Fruit fly (Drosophila melanogaster): ENCODE data around the gene emb.

The emb gene

DNA sequence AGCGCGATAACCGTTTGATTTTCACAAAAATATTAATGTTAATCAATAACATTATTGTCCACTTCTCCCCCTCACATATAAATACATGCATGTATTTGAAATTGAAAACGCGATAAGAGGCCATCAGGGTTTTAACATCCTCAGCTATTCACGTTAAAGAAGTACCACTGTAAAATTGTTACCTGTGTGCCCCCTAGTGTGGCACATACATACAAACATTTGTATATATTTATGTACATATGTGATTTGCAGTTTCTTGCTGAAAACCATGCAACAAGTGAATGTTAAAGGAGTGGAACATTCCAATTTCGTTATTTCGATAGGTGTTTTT is 40.5 kb upstream of the emb start:
- no peak for TF ChIP-seq sv (GFP tag; optimal IDR thresholded peaks at IDR 0.05)
- no peak for TF ChIP-seq Dfd (GFP tag; optimal IDR thresholded peaks at IDR 0.05)
- no peak for TF ChIP-seq Hr78 (GFP tag; optimal IDR thresholded peaks at IDR 0.05)
- no peak for TF ChIP-seq br (GFP tag; optimal IDR thresholded peaks at IDR 0.05)
- no peak for TF ChIP-seq CG32264 (GFP tag; optimal IDR thresholded peaks at IDR 0.05)
- no peak for TF ChIP-seq GATAd (GFP tag; optimal IDR thresholded peaks at IDR 0.05)

DNA sequence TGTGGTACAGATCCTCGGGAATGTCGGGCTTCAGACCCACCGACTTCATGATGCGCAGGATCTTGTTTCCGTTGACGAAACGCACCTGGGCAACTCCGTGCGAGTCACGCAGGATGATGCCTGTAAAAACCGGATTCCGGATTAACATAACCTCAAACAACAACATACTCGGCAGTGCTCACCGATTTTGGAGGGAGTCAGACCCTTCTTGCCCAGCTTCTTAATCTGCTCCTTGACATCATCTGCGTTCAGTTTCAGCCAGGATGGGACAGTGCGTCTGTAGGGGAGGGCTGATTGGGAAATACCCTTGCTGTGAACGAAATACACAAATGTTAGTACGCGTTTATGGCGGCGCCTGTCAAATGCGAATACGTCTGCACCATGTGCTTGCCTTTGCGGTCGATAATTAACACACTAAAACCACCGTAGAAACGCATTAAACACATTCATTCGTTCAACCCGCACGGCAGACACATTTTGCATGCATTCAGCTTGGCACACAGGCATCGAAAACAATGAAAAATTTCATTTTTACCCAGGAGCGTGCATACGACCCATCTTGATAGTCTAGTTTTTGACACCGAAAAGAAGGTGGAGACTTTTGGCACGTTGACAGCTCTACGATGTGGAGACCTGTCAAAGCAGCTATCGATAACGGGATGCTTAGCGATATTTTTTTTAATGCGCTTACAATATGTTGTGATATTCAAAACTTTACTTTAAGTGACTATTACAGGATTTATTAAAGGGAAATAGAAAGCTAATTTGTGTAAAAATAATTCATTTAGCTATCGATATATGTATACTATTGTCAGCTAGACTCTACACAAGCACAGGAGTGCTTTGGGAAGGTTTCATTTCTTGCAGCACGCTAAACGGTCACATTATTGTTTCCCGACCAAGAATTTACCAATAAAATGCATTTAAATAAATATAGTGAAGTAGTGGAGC is 39.1 kb upstream of the emb start, which contains the start of the genes RpS13 and CSN8:
Gene RpS13, minus strand, starts transcription at position 657 of the 951 bp plus-strand sequence.
Gene CSN8, plus strand, starts transcription at position 850 of the 951 bp plus-strand sequence.
- no peak for TF ChIP-seq lola (GFP tag; optimal IDR thresholded peaks at IDR 0.05)
- TF ChIP-seq tai (GFP tag; optimal IDR thresholded peaks at IDR 0.05), result peak; percentile 48
- TF ChIP-seq Hnf4 (GFP tag; optimal IDR thresholded peaks at IDR 0.05), result peak; percentile 32
- no peak for TF ChIP-seq Dif (GFP tag; optimal IDR thresholded peaks at IDR 0.05; ENCODE audit: partially characterized antibody)
- TF ChIP-seq brk (GFP tag; optimal IDR thresholded peaks at IDR 0.05), result peak; percentile 38
- TF ChIP-seq Myc (optimal IDR thresholded peaks at IDR 0.05), result peak; percentile 62
- no peak for TF ChIP-seq Rel (GFP tag; optimal IDR thresholded peaks at IDR 0.05)
- peak; percentile 3 for TF ChIP-seq Rel (tag; optimal IDR thresholded peaks at IDR 0.05)
- peak; percentile 9 for TF ChIP-seq CG9705 (GFP tag; optimal IDR thresholded peaks at IDR 0.05)
- peak; percentile 58 for TF ChIP-seq h (GFP tag; optimal IDR thresholded peaks at IDR 0.05)
- TF ChIP-seq woc (GFP tag; optimal IDR thresholded peaks at IDR 0.05), result peak; percentile 7
- TF ChIP-seq fru (GFP tag; optimal IDR thresholded peaks at IDR 0.05), result peak; percentile 20
- no peak for TF ChIP-seq N (GFP tag; optimal IDR thresholded peaks at IDR 0.05)
- peak; percentile 36 for TF ChIP-seq rgr (GFP tag; optimal IDR thresholded peaks at IDR 0.05)
- peak; percentile 58 for TF ChIP-seq Sp1 (GFP tag; optimal IDR thresholded peaks at IDR 0.05)

DNA sequence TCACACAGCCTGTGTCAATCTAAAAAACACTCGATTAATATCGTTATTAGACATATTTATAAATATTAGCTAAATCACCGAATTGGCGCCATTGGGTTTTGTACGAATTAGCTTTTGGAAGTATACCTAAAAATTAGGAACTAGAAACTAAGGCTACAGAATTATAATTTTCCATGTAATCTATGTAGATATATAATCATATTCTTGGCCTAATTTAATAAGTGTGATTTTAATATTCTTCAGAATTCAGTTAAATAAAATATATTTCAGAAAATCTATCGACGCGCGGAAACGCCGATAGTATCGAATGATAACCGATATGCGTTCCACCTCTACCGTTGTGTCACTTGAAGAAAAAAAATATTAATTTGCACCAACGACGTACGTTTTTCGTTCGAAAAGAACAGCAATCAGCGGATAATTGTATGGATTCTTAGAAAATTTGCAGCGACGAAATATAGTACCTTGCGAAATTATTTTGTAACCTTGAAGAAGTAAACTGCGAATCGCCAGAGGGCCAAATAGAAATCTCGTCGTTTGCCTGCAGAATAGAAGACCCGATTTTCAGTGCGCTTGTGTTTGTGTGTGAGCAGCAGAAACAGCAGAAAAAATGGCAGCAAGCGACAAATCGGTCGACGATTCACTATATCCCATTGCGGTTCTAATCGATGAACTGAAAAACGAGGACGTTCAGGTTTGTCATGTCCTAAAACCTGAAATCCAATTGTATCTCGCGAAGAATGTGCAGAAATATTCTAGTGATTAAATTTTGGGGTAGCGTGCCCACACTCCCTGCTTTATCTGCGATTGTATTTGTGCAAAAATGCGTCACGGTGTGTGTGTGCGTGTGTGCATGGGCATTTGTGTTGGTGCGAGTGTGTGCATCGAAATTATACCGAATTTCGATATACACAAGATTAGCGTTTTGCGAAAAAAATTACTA is 37.4 kb upstream of the emb start, which contains the start of gene Pp2A-29B:
Gene Pp2A-29B, plus strand, starts transcription at position 338 of the 943 bp plus-strand sequence.
- TF ChIP-seq Abd-B (GFP tag; optimal IDR thresholded peaks at IDR 0.05) (no peak), rgr (GFP tag; optimal IDR thresholded peaks at IDR 0.05) (peak; percentile 38), Sp1 (GFP tag; optimal IDR thresholded peaks at IDR 0.05) (peak; percentile 33), N (GFP tag; optimal IDR thresholded peaks at IDR 0.05) (peak; percentile 88), foxo (GFP tag; optimal IDR thresholded peaks at IDR 0.05) (peak in 1 of 2 experiments; percentile 23), Jra (GFP tag; optimal IDR thresholded peaks at IDR 0.05) (peak; percentile 63), jim (GFP tag; optimal IDR thresholded peaks at IDR 0.05) (no peak), ey (GFP tag; optimal IDR thresholded peaks at IDR 0.05) (peak; percentile 4), h (GFP tag; optimal IDR thresholded peaks at IDR 0.05) (peak; percentile 55), Rel (GFP tag; optimal IDR thresholded peaks at IDR 0.05) (no peak), Rel (tag; optimal IDR thresholded peaks at IDR 0.05) (peak; percentile 31), fru (GFP tag; optimal IDR thresholded peaks at IDR 0.05) (peak; percentile 23), Dif (GFP tag; optimal IDR thresholded peaks at IDR 0.05; ENCODE audit: partially characterized antibody) (no peak), dsf (GFP tag; optimal IDR thresholded peaks at IDR 0.05; ENCODE audit: borderline replicate concordance) (peak; percentile 54), brk (GFP tag; optimal IDR thresholded peaks at IDR 0.05) (peak; percentile 81), HLH106 (tag; optimal IDR thresholded peaks at IDR 0.05) (peak; percentile 49), Dfd (GFP tag; optimal IDR thresholded peaks at IDR 0.05) (no peak), sage (GFP tag; optimal IDR thresholded peaks at IDR 0.05) (peak; percentile 23), CrebA (GFP tag; optimal IDR thresholded peaks at IDR 0.05; ENCODE audit: borderline replicate concordance) (no peak), Hnf4 (GFP tag; optimal IDR thresholded peaks at IDR 0.05) (peak; percentile 53), CG9705 (GFP tag; optimal IDR thresholded peaks at IDR 0.05) (peak; percentile 19), lola (GFP tag; optimal IDR thresholded peaks at IDR 0.05) (no peak), woc (GFP tag; optimal IDR thresholded peaks at IDR 0.05) (peak; percentile 59), Hr83 (GFP tag; optimal IDR thresholded peaks at IDR 0.05; ENCODE audit: poor library complexity, severe bottlenecking) (no peak)
